Fruit fly (Drosophila melanogaster) whole organism, embryonic: ENCODE results near the gene Rassf.

Experiments used
- Asciz ChIP-seq: fragments of 200-800 bp; sonication (Bioruptor generic); optimal IDR thresholded peaks from 2 replicates; lab custom pipeline; 2017; ENCODE audit warnings: missing biosample characterization, mild to moderate bottlenecking, missing genetic modification characterization, missing genetic modification reagents
- Atf3 ChIP-seq: fragments of 200-800 bp; sonication (Bioruptor generic); optimal IDR thresholded peaks from 3 replicates; lab custom pipeline; 2016; ENCODE audit warnings: missing biosample characterization, missing genetic modification characterization
- Atf6 ChIP-seq: fragments of 200-800 bp; sonication (Bioruptor generic); IDR thresholded peaks from 2 replicates; pipeline ENCODE4 v1.3.6; 2022; ENCODE audit warnings: missing biosample characterization, missing genetic modification characterization
- B-H1 ChIP-seq: fragments of 200-800 bp; sonication (Bioruptor generic); IDR thresholded peaks from 3 replicates; pipeline ENCODE4 v1.3.6; 2022; ENCODE audit warnings: missing biosample characterization, missing genetic modification characterization
- C15 ChIP-seq: fragments of 200-800 bp; sonication (Bioruptor generic); IDR thresholded peaks from 3 replicates; pipeline ENCODE4 v1.3.6; 2022; ENCODE audit warnings: missing biosample characterization, missing genetic modification characterization
- CG10543 ChIP-seq: fragments of 200-800 bp; sonication (Bioruptor generic); optimal IDR thresholded peaks from 3 replicates; lab custom pipeline; 2017; ENCODE audit warnings: missing biosample characterization, mild to moderate bottlenecking, missing genetic modification characterization, moderate library complexity
- CG10565 ChIP-seq: fragments of 200-800 bp; sonication (Bioruptor generic); optimal IDR thresholded peaks from 3 replicates; lab custom pipeline; 2016; ENCODE audit warnings: missing biosample characterization, mild to moderate bottlenecking, missing genetic modification characterization
- CG11560 ChIP-seq: fragments of 200-800 bp; sonication (Bioruptor generic); IDR thresholded peaks from 3 replicates; pipeline ENCODE4 v1.3.6; 2022; ENCODE audit warnings: missing biosample characterization, missing genetic modification characterization
- CG12769 ChIP-seq: fragments of 200-800 bp; sonication (Bioruptor generic); optimal IDR thresholded peaks from 2 replicates; lab custom pipeline; 2019; ENCODE audit warnings: missing biosample characterization, mild to moderate bottlenecking, missing genetic modification characterization, moderate library complexity
- CG13296 ChIP-seq: fragments of 200-800 bp; sonication (Bioruptor generic); optimal IDR thresholded peaks from 3 replicates; lab custom pipeline; 2018; ENCODE audit warnings: missing biosample characterization, mild to moderate bottlenecking, missing genetic modification characterization
- CG14014 ChIP-seq: fragments of 200-800 bp; sonication (Bioruptor generic); IDR thresholded peaks from 2 replicates; pipeline ENCODE4 v1.3.6; 2022; ENCODE audit warnings: missing biosample characterization, missing genetic modification characterization
- CG1529 ChIP-seq: fragments of 200-800 bp; sonication (Bioruptor generic); optimal IDR thresholded peaks from 3 replicates; lab custom pipeline; 2018; ENCODE audit warnings: missing biosample characterization, missing genetic modification characterization
- CG16863 ChIP-seq: fragments of 200-800 bp; sonication (Bioruptor generic); optimal IDR thresholded peaks from 3 replicates; lab custom pipeline; 2016; ENCODE audit warnings: missing biosample characterization, missing genetic modification characterization
- CG31224 ChIP-seq: fragments of 200-800 bp; sonication (Bioruptor generic); IDR thresholded peaks from 2 replicates; pipeline ENCODE4 v1.3.6; 2022; ENCODE audit warnings: missing biosample characterization, missing genetic modification characterization
- CG6813 ChIP-seq: fragments of 200-800 bp; sonication (Bioruptor generic); optimal IDR thresholded peaks from 2 replicates; lab custom pipeline; 2017; ENCODE audit warnings: missing biosample characterization, missing genetic modification characterization, mild to moderate bottlenecking, moderate library complexity, missing genetic modification reagents
- CG7987 ChIP-seq: fragments of 200-800 bp; sonication (Bioruptor generic); optimal IDR thresholded peaks from 2 replicates; lab custom pipeline; 2018; ENCODE audit warnings: missing biosample characterization, mild to moderate bottlenecking, missing genetic modification characterization, moderate library complexity
- CHES-1-like ChIP-seq: fragments of 200-800 bp; sonication (Bioruptor generic); optimal IDR thresholded peaks from 2 replicates; lab custom pipeline; 2016; ENCODE audit warnings: missing biosample characterization, missing genetic modification characterization
- CoRest ChIP-seq: fragments of 200-800 bp; sonication (Bioruptor generic); optimal IDR thresholded peaks from 3 replicates; lab custom pipeline; 2018; ENCODE audit warnings: missing biosample characterization, mild to moderate bottlenecking, missing genetic modification characterization, moderate library complexity
- Dfd ChIP-seq, 2 experiments: fragments of >200 bp; optimal IDR thresholded peaks; 2 replicates each; lab custom pipeline; 2017; ENCODE audit warnings: missing biosample characterization in 2 of 2, missing genetic modification characterization in 2 of 2
- Elba2 ChIP-seq: fragments of 200-800 bp; sonication (Bioruptor generic); optimal IDR thresholded peaks from 3 replicates; lab custom pipeline; 2016; ENCODE audit warnings: missing biosample characterization, missing genetic modification characterization
- Ets65A ChIP-seq: fragments of 200-800 bp; sonication (Bioruptor generic); peaks from one replicate; lab custom pipeline; 2016; ENCODE audit warnings: missing biosample characterization, missing genetic modification characterization
- Fer3 ChIP-seq: fragments of 200-800 bp; sonication (Bioruptor generic); optimal IDR thresholded peaks from 2 replicates; lab custom pipeline; 2018; ENCODE audit warnings: missing biosample characterization, mild to moderate bottlenecking, missing genetic modification characterization, moderate library complexity
- Hey ChIP-seq: fragments of 200-800 bp; sonication (Bioruptor generic); optimal IDR thresholded peaks from 3 replicates; lab custom pipeline; 2018; ENCODE audit warnings: missing biosample characterization, mild to moderate bottlenecking, missing genetic modification characterization
- Hr3 ChIP-seq: fragments of 200-800 bp; sonication (Bioruptor generic); optimal IDR thresholded peaks from 3 replicates; lab custom pipeline; 2016; ENCODE audit warnings: missing biosample characterization, missing genetic modification characterization
- Hr39 ChIP-seq: fragments of >200 bp; optimal IDR thresholded peaks from 2 replicates; lab custom pipeline; 2017
- Lim3 ChIP-seq: fragments of 200-800 bp; sonication (Bioruptor generic); IDR thresholded peaks from 2 replicates; pipeline ENCODE4 v1.3.6; 2022; ENCODE audit warnings: missing biosample characterization, missing genetic modification characterization
- MBD-R2 ChIP-seq: fragments of 200-800 bp; sonication (Bioruptor generic); IDR thresholded peaks from 2 replicates; pipeline ENCODE4 v1.3.6; 2022; ENCODE audit warnings: missing biosample characterization, missing genetic modification characterization
- MESR4 ChIP-seq: fragments of 200-800 bp; sonication (Bioruptor generic); optimal IDR thresholded peaks from 2 replicates; lab custom pipeline; 2018; ENCODE audit warnings: missing biosample characterization, mild to moderate bottlenecking, missing genetic modification characterization, moderate library complexity
- MTF-1 ChIP-seq: fragments of 200-800 bp; sonication (Bioruptor generic); optimal IDR thresholded peaks from 2 replicates; lab custom pipeline; 2018; ENCODE audit warnings: missing biosample characterization, mild to moderate bottlenecking, missing genetic modification characterization, borderline replicate concordance
- Nf-YC ChIP-seq: fragments of 200-800 bp; optimal IDR thresholded peaks from 3 replicates; lab custom pipeline; 2019; ENCODE audit warnings: missing biosample characterization, mild to moderate bottlenecking, missing genetic modification characterization, moderate library complexity
- PHDP ChIP-seq: fragments of 200-800 bp; sonication (Bioruptor generic); optimal IDR thresholded peaks from 3 replicates; lab custom pipeline; 2018; ENCODE audit warnings: missing biosample characterization, mild to moderate bottlenecking, missing genetic modification characterization, moderate library complexity
- Poxn ChIP-seq: fragments of 200-800 bp; sonication (Bioruptor generic); IDR thresholded peaks from 2 replicates; pipeline ENCODE4 v1.3.6; 2022; ENCODE audit warnings: missing biosample characterization, missing genetic modification characterization
- Ssrp ChIP-seq: fragments of 200-800 bp; sonication (Bioruptor generic); optimal IDR thresholded peaks from 2 replicates; lab custom pipeline; 2018; ENCODE audit warnings: missing biosample characterization, mild to moderate bottlenecking, missing genetic modification characterization, moderate library complexity
- Taf1 ChIP-seq: fragments of 200-800 bp; sonication (Bioruptor generic); IDR thresholded peaks from 2 replicates; pipeline ENCODE4 v1.3.6; 2022; ENCODE audit warnings: missing biosample characterization, missing genetic modification characterization
- ato ChIP-seq: fragments of 200-800 bp; sonication (Bioruptor generic); IDR thresholded peaks from 2 replicates; pipeline ENCODE4 v1.3.6; 2022; ENCODE audit warnings: missing biosample characterization, missing genetic modification characterization; ENCODE audit not compliant: partially characterized antibody
- bab2 ChIP-seq: fragments of 200-800 bp; sonication (Bioruptor generic); optimal IDR thresholded peaks from 2 replicates; lab custom pipeline; 2016; ENCODE audit warnings: missing biosample characterization, missing genetic modification characterization
- bcd ChIP-seq: fragments of 200-800 bp; sonication (Bioruptor generic); optimal IDR thresholded peaks from 2 replicates; lab custom pipeline; 2017; ENCODE audit warnings: missing biosample characterization, mild to moderate bottlenecking, missing genetic modification characterization
- cas ChIP-seq: fragments of 200-800 bp; sonication (Bioruptor generic); IDR thresholded peaks from 2 replicates; pipeline ENCODE4 v1.3.6; 2022; ENCODE audit warnings: missing biosample characterization, missing genetic modification characterization
- caup ChIP-seq: fragments of 200-800 bp; sonication (Bioruptor generic); optimal IDR thresholded peaks from 3 replicates; lab custom pipeline; 2017; ENCODE audit warnings: missing biosample characterization, mild to moderate bottlenecking, missing genetic modification characterization, moderate library complexity; ENCODE audit not compliant: severe bottlenecking
- ewg ChIP-seq: fragments of 200-800 bp; sonication (Bioruptor generic); optimal IDR thresholded peaks from 3 replicates; lab custom pipeline; 2017; ENCODE audit warnings: mild to moderate bottlenecking, missing biosample characterization, missing genetic modification reagents, missing genetic modification characterization
- gem ChIP-seq: fragments of 200-800 bp; sonication (Bioruptor generic); optimal IDR thresholded peaks from 2 replicates; lab custom pipeline; 2019; ENCODE audit warnings: missing biosample characterization, mild to moderate bottlenecking, missing genetic modification characterization, moderate library complexity
- gfzf ChIP-seq: fragments of 200-800 bp; sonication (Bioruptor generic); optimal IDR thresholded peaks from 2 replicates; lab custom pipeline; 2016; ENCODE audit warnings: missing biosample characterization, mild to moderate bottlenecking, missing genetic modification characterization, moderate library complexity
- grau ChIP-seq: fragments of 200-800 bp; optimal IDR thresholded peaks from 3 replicates; lab custom pipeline; 2019; ENCODE audit warnings: missing biosample characterization, mild to moderate bottlenecking, missing genetic modification characterization, moderate library complexity
- lab ChIP-seq: fragments of 200-800 bp; sonication (Bioruptor generic); optimal IDR thresholded peaks from 3 replicates; lab custom pipeline; 2017; ENCODE audit warnings: missing biosample characterization, missing genetic modification characterization, mild to moderate bottlenecking, moderate library complexity, missing genetic modification reagents
- oc ChIP-seq: fragments of 200-800 bp; sonication (Bioruptor generic); optimal IDR thresholded peaks from 2 replicates; lab custom pipeline; 2018; ENCODE audit warnings: missing biosample characterization, mild to moderate bottlenecking, missing genetic modification characterization, moderate library complexity
- ranshi ChIP-seq: fragments of 200-800 bp; sonication (Bioruptor generic); IDR thresholded peaks from 2 replicates; pipeline ENCODE4 v1.3.6; 2022; ENCODE audit warnings: missing biosample characterization, missing genetic modification characterization
- sd ChIP-seq: fragments of 200-800 bp; sonication (Bioruptor generic); optimal IDR thresholded peaks from 3 replicates; lab custom pipeline; 2018; ENCODE audit warnings: missing biosample characterization, mild to moderate bottlenecking, missing genetic modification characterization, moderate library complexity
- slou ChIP-seq: fragments of 200-800 bp; sonication (Bioruptor generic); optimal IDR thresholded peaks from 3 replicates; lab custom pipeline; 2016; ENCODE audit warnings: missing biosample characterization, missing genetic modification characterization
- sug ChIP-seq: fragments of 200-800 bp; optimal IDR thresholded peaks from 2 replicates; lab custom pipeline; 2019; ENCODE audit warnings: missing biosample characterization, mild to moderate bottlenecking, missing genetic modification characterization, moderate library complexity
- toy ChIP-seq: fragments of 200-800 bp; sonication (Bioruptor generic); IDR thresholded peaks from 2 replicates; pipeline ENCODE4 v1.3.6; 2022; ENCODE audit warnings: missing biosample characterization, missing genetic modification characterization
- unpg ChIP-seq: fragments of 200-800 bp; sonication (Bioruptor generic); optimal IDR thresholded peaks from 3 replicates; lab custom pipeline; 2018; ENCODE audit warnings: missing biosample characterization, mild to moderate bottlenecking, missing genetic modification characterization, moderate library complexity

The Rassf gene

DNA sequence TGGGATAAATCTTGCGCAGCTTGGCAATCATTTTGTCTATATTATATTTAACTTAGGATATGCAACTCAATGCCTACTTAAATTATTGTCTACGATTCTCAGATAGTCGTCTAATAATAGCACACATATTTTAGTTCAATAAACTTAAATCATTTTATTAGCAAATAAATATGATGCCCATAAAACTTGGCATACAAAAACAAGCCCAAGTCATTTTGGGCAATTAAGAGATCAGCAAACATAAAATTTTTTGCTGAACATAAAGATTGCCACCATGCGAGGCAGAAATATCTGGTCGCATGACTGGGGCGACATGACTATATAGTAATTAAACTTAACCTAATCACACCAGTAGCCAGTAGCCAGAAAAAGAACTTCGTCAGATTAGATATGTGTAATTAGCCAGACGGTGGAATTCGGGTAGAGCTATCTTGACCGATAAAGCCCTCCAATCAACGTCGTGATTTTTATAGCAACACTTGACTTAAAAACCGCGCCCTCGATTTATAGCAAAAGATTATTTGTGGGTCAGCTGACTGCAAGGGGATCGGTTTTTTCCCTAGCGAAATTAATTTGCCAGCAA, 43.6 kb upstream of the Rassf start, which contains the start of gene CG13829 (continued):
- no peak for TF ChIP-seq Dfd (GFP tag; optimal IDR thresholded peaks at IDR 0.05; lab: Kevin White, UChicago)
- peak; percentile 51 for TF ChIP-seq Nf-YC
- TF ChIP-seq oc (tag; lab: Kevin White, UChicago) = no peak
- TF ChIP-seq slou (GFP tag; lab: Kevin White, UChicago) = no peak
- no peak for TF ChIP-seq Asciz
- no peak for TF ChIP-seq CHES-1-like
- no peak for TF ChIP-seq CG7987 (GFP tag; lab: Kevin White, UChicago)
- TF ChIP-seq Hey (tag; lab: Kevin White, UChicago) = peak; percentile 6
- no peak for TF ChIP-seq ewg (GFP tag; lab: Kevin White, UChicago)
- no peak for TF ChIP-seq unpg (GFP tag; lab: Kevin White, UChicago)
- TF ChIP-seq CG1529 (GFP tag; lab: Kevin White, UChicago) = no peak
- TF ChIP-seq sug (tag; lab: Kevin White, UChicago) = peak; percentile 93
- no peak for TF ChIP-seq toy (GFP tag; lab: Robert Waterston, UW)
- TF ChIP-seq C15 = no peak
- TF ChIP-seq CG6813 = peak; percentile 2
- TF ChIP-seq CG11560 (tag; lab: Robert Waterston, UW) = no peak
- TF ChIP-seq ato = no peak
- no peak for TF ChIP-seq ranshi
- no peak for TF ChIP-seq CG14014 (GFP tag; lab: Robert Waterston, UW)
- no peak for TF ChIP-seq CG10565 (GFP tag; lab: Kevin White, UChicago)
- TF ChIP-seq CG31224 = no peak
- no peak for TF ChIP-seq Fer3 (tag; lab: Kevin White, UChicago)
- no peak for TF ChIP-seq Hr3 (GFP tag; lab: Kevin White, UChicago)
- TF ChIP-seq Lim3 (GFP tag; lab: Robert Waterston, UW) = peak; percentile 21; the same call in 1 of the 2 replicates
- no peak for TF ChIP-seq Elba2
- peak; percentile 40 for TF ChIP-seq PHDP (tag; lab: Kevin White, UChicago)
- TF ChIP-seq gfzf (GFP tag; lab: Kevin White, UChicago) = no peak
- TF ChIP-seq CG13296 (GFP tag; lab: Kevin White, UChicago) = peak; percentile 37
- peak; percentile 97 for TF ChIP-seq sd (tag; lab: Kevin White, UChicago)
- no peak for TF ChIP-seq CoRest (tag; lab: Kevin White, UChicago)
- TF ChIP-seq Atf3 = no peak
- TF ChIP-seq Hr39 (lab: Kevin White, UChicago) = no peak
- peak; percentile 8 for TF ChIP-seq CG12769
- TF ChIP-seq lab (GFP tag; lab: Kevin White, UChicago) = peak; percentile 56
- no peak for TF ChIP-seq Poxn (GFP tag; lab: Robert Waterston, UW)
- no peak for TF ChIP-seq bab2 (GFP tag; lab: Kevin White, UChicago)
- no peak for TF ChIP-seq B-H1 (GFP tag; lab: Robert Waterston, UW)
- TF ChIP-seq cas (GFP tag; lab: Robert Waterston, UW) = no peak
- no peak for TF ChIP-seq MESR4 (GFP tag; lab: Kevin White, UChicago)
- TF ChIP-seq caup = peak; percentile 20
- peak; percentile 36 for TF ChIP-seq gem (tag; lab: Kevin White, UChicago)
- TF ChIP-seq CG10543 (GFP tag; lab: Kevin White, UChicago) = peak; percentile 13
- TF ChIP-seq bcd (GFP tag; lab: Kevin White, UChicago) = no peak
- no peak for TF ChIP-seq Taf1 (GFP tag; lab: Robert Waterston, UW)
- TF ChIP-seq CG16863 (GFP tag; lab: Kevin White, UChicago) = no peak
- peak; percentile 9 for TF ChIP-seq Ets65A
- no peak for TF ChIP-seq Ssrp
- no peak for TF ChIP-seq MTF-1 (GFP tag; lab: Kevin White, UChicago)
- TF ChIP-seq grau = peak; percentile 7
- no peak for TF ChIP-seq MBD-R2
- no peak for TF ChIP-seq Atf6 (GFP tag; lab: Robert Waterston, UW)
